Fruit fly (Drosophila melanogaster): ENCODE data around the gene Akap200.

The Akap200 gene

DNA sequence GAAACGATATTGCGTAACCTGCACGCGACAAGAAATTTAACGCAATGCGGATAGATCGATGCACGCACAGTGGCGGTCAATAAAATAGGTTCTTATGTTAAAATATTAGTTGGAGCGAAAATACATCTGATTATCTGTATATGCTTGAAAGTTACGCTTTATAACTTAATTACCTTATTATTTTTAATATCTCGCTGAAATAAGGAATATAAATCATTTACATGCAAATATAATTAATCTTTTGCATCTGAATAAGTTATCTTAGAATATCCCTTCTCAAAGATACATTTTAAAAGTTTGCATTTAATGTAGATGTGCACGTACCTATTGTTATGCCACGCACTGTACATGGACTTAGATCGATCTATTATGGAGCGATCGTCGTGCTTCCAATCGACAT, 56.2 kb downstream of the Akap200 start (continued):
- TF ChIP-seq achi (GFP tag; optimal IDR thresholded peaks at IDR 0.05): peak; percentile 72
- peak; percentile 7 for TF ChIP-seq CG9139 (GFP tag; optimal IDR thresholded peaks at IDR 0.05)
- TF ChIP-seq pdm3 (GFP tag; optimal IDR thresholded peaks at IDR 0.05): peak; percentile 59
- TF ChIP-seq Eip75B (GFP tag; optimal IDR thresholded peaks at IDR 0.05): peak; percentile 55
- TF ChIP-seq CG4318 (GFP tag; optimal IDR thresholded peaks at IDR 0.05): peak; percentile 26
- TF ChIP-seq salr (GFP tag; optimal IDR thresholded peaks at IDR 0.05): peak in 1 of 2 experiments; percentile 72
- no peak for TF ChIP-seq dac (GFP tag; optimal IDR thresholded peaks at IDR 0.05)
- TF ChIP-seq CG1621 (tag; optimal IDR thresholded peaks at IDR 0.05): peak; percentile 49

DNA sequence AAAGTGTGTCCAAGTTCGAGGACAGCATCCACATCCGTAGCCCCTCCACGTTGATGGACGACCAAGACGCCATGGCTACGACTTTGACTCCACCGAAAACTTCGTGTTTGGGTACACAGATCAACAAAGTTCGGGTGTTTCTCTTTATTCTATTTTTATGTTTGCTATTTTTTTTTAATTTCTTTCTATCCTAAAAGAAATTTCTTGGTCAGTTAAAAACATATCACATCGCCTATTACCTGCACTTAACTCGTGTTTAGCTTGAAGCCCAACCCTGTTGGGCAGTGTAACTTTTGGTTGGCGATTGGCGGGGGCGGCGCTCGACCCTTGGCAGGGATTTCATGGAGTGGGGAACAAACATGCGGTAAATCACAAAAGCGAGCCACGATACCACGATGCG, 58.0 kb downstream of the Akap200 start:
- TF ChIP-seq CG6163 (GFP tag; IDR thresholded peaks at IDR 0.05): peak; percentile 75; the same call in 2 of the 3 replicates
- TF ChIP-seq Hr39 (GFP tag; optimal IDR thresholded peaks at IDR 0.05): peak; percentile 70
- peak; percentile 59 for TF ChIP-seq acj6 (GFP tag; optimal IDR thresholded peaks at IDR 0.05)
- peak; percentile 67 for TF ChIP-seq Ets96B (tag; optimal IDR thresholded peaks at IDR 0.05)
- peak; percentile 58 for TF ChIP-seq CG32006 (GFP tag; optimal IDR thresholded peaks at IDR 0.05)
- TF ChIP-seq Smox (GFP tag; optimal IDR thresholded peaks at IDR 0.05): peak; percentile 63
- peak; percentile 58 for TF ChIP-seq CG1621 (tag; optimal IDR thresholded peaks at IDR 0.05)
- peak; percentile 61 for TF ChIP-seq vri (GFP tag; optimal IDR thresholded peaks at IDR 0.05)
- TF ChIP-seq Sox102F (GFP tag; optimal IDR thresholded peaks at IDR 0.05): peak; percentile 78
- peak; percentile 31 for TF ChIP-seq fd85E (GFP tag; optimal IDR thresholded peaks at IDR 0.05)
- TF ChIP-seq dsx (GFP tag; optimal IDR thresholded peaks at IDR 0.05; ENCODE audit: poor library complexity, severe bottlenecking): peak; percentile 63
- no peak for TF ChIP-seq CG4318 (GFP tag; optimal IDR thresholded peaks at IDR 0.05)
- TF ChIP-seq Eip75B (GFP tag; optimal IDR thresholded peaks at IDR 0.05): peak; percentile 73
- peak; percentile 84 for TF ChIP-seq CG10669 (GFP tag; optimal IDR thresholded peaks at IDR 0.05)
- TF ChIP-seq Lpt (GFP tag; optimal IDR thresholded peaks at IDR 0.05): peak; percentile 36
- peak; percentile 81 for TF ChIP-seq CG3032 (tag; optimal IDR thresholded peaks at IDR 0.05)
- TF ChIP-seq Gug (GFP tag; IDR thresholded peaks at IDR 0.05): peak; percentile 40; the same call in 1 of the 2 replicates
- TF ChIP-seq net (GFP tag; optimal IDR thresholded peaks at IDR 0.05): peak; percentile 79
- TF ChIP-seq CG31627 (GFP tag; optimal IDR thresholded peaks at IDR 0.05): peak; percentile 73
- no peak for TF ChIP-seq Hr38 (GFP tag; optimal IDR thresholded peaks at IDR 0.05)
- peak; percentile 85 for TF ChIP-seq Met (GFP tag; optimal IDR thresholded peaks at IDR 0.05)
- peak; percentile 68 for TF ChIP-seq CG8632 (GFP tag; optimal IDR thresholded peaks at IDR 0.05)
- peak; percentile 27 for TF ChIP-seq CG9139 (GFP tag; optimal IDR thresholded peaks at IDR 0.05)
- TF ChIP-seq CG8119 (GFP tag; IDR thresholded peaks at IDR 0.05): peak; percentile 71; the same call in 2 of the 3 replicates
- TF ChIP-seq CG11762 (GFP tag; optimal IDR thresholded peaks at IDR 0.05; ENCODE audit: insufficient read depth): peak; percentile 50
- TF ChIP-seq topi (GFP tag; optimal IDR thresholded peaks at IDR 0.05): peak; percentile 73
- peak; percentile 74 for TF ChIP-seq cyc (GFP tag; optimal IDR thresholded peaks at IDR 0.05)
- no peak for TF ChIP-seq fkh (GFP tag; optimal IDR thresholded peaks at IDR 0.05)
- TF ChIP-seq salr (GFP tag; optimal IDR thresholded peaks at IDR 0.05): peak; percentile 41 to 44
- peak; percentile 63 for TF ChIP-seq CG10631 (GFP tag; optimal IDR thresholded peaks at IDR 0.05)
- TF ChIP-seq CG8319 (GFP tag; optimal IDR thresholded peaks at IDR 0.05): peak; percentile 72
- TF ChIP-seq OdsH (GFP tag; optimal IDR thresholded peaks at IDR 0.05): peak; percentile 66
- peak; percentile 56 for TF ChIP-seq Ets21C (GFP tag; optimal IDR thresholded peaks at IDR 0.05)
- peak; percentile 73 for TF ChIP-seq pdm3 (GFP tag; optimal IDR thresholded peaks at IDR 0.05)
- TF ChIP-seq ss (GFP tag; optimal IDR thresholded peaks at IDR 0.05): peak; percentile 81 to 82
- peak; percentile 39 for TF ChIP-seq CG6276 (GFP tag; optimal IDR thresholded peaks at IDR 0.05)
- TF ChIP-seq eg (GFP tag; IDR thresholded peaks at IDR 0.05): peak; percentile 75
- TF ChIP-seq Eip93F (GFP tag; optimal IDR thresholded peaks at IDR 0.05): peak; percentile 34
- TF ChIP-seq lz (GFP tag; optimal IDR thresholded peaks at IDR 0.05): peak; percentile 77
- TF ChIP-seq Sox15 (GFP tag; optimal IDR thresholded peaks at IDR 0.05): peak; percentile 69
- no peak for TF ChIP-seq dac (GFP tag; optimal IDR thresholded peaks at IDR 0.05)
- peak; percentile 94 for TF ChIP-seq svp (GFP tag)
- TF ChIP-seq CG15336 (GFP tag; IDR thresholded peaks at IDR 0.05): peak; percentile 72
- peak; percentile 69 for TF ChIP-seq CG7368 (GFP tag; optimal IDR thresholded peaks at IDR 0.05)
- peak; percentile 58 for TF ChIP-seq Blimp-1 (GFP tag; optimal IDR thresholded peaks at IDR 0.05)
- peak; percentile 74 for TF ChIP-seq CG6792 (GFP tag; optimal IDR thresholded peaks at IDR 0.05)
- peak; percentile 68 for TF ChIP-seq achi (GFP tag; optimal IDR thresholded peaks at IDR 0.05)
- peak; percentile 35 for TF ChIP-seq CG16779 (tag; optimal IDR thresholded peaks at IDR 0.05)

Measured in whole organism, prepupa.